Fruit fly (Drosophila melanogaster): ENCODE data around the gene CG5011.
A peak's percentile ranks its signal among the peaks of the same experiment; 100 is the strongest.

Gene CG5011

dm6 chr2L:1185642-1186497, 14.6 kb upstream of the CG5011 start, which contains the start of gene CG5001 (continued):
- TF ChIP-seq CG15696 (tag; optimal IDR thresholded peaks at IDR 0.05) (peak; percentile 62), CG1603 (tag; optimal IDR thresholded peaks at IDR 0.05) (peak; percentile 84), CG9797 (GFP tag; optimal IDR thresholded peaks at IDR 0.05) (no peak), repo (GFP tag; optimal IDR thresholded peaks at IDR 0.05) (no peak), slbo (GFP tag; IDR thresholded peaks at IDR 0.05) (peak; percentile 94), CG30020 (tag; optimal IDR thresholded peaks at IDR 0.05) (no peak), bbx (GFP tag; IDR thresholded peaks at IDR 0.05; ENCODE audit: partially characterized antibody) (no peak), CG9817 (tag; optimal IDR thresholded peaks at IDR 0.05) (peak; percentile 79), CG6254 (GFP tag; optimal IDR thresholded peaks at IDR 0.05) (peak; percentile 66), CG4707 (GFP tag; optimal IDR thresholded peaks at IDR 0.05) (peak; percentile 70), CG4282 (GFP tag; optimal IDR thresholded peaks at IDR 0.05) (no peak), tgo (GFP tag; IDR thresholded peaks at IDR 0.05) (peak; percentile 93), unpg (GFP tag; optimal IDR thresholded peaks at IDR 0.05) (peak; percentile 93), pnt (GFP tag; optimal IDR thresholded peaks at IDR 0.05) (peak; percentile 50), CG6791 (GFP tag; IDR thresholded peaks at IDR 0.05; ENCODE audit: partially characterized antibody) (no peak), CG14667 (GFP tag; IDR thresholded peaks at IDR 0.05) (peak; percentile 78), CG17385 (GFP tag; optimal IDR thresholded peaks at IDR 0.05) (peak; percentile 77), hbn (GFP tag; IDR thresholded peaks at IDR 0.05; ENCODE audit: partially characterized antibody) (no peak), CG9932 (GFP tag; IDR thresholded peaks at IDR 0.05) (peak; percentile 88), CG30403 (GFP tag; optimal IDR thresholded peaks at IDR 0.05) (peak; percentile 88), jigr1 (GFP tag; IDR thresholded peaks at IDR 0.05) (no peak), crol (GFP tag; IDR thresholded peaks at IDR 0.05) (peak; percentile 83), CG16815 (GFP tag; optimal IDR thresholded peaks at IDR 0.05) (peak; percentile 41), shn (GFP tag; optimal IDR thresholded peaks at IDR 0.05) (peak; percentile 53), sug (tag; optimal IDR thresholded peaks at IDR 0.05) (peak; percentile 85), Hey (tag; optimal IDR thresholded peaks at IDR 0.05) (no peak), btn (GFP tag; optimal IDR thresholded peaks at IDR 0.05) (peak; percentile 25), CG17829 (tag; optimal IDR thresholded peaks at IDR 0.05) (peak; percentile 91), wek (GFP tag; optimal IDR thresholded peaks at IDR 0.05) (no peak), Atf6 (GFP tag; IDR thresholded peaks at IDR 0.05) (peak; percentile 88), Ets65A (GFP tag) (peak; percentile 8), ro (GFP tag; IDR thresholded peaks at IDR 0.05) (peak; percentile 52), CG13296 (GFP tag; optimal IDR thresholded peaks at IDR 0.05) (peak; percentile 88), usp (GFP tag; optimal IDR thresholded peaks at IDR 0.05) (no peak), peb (GFP tag; IDR thresholded peaks at IDR 0.05) (peak; percentile 71), chn (GFP tag; optimal IDR thresholded peaks at IDR 0.05) (peak; percentile 67), Bteb2 (GFP tag; optimal IDR thresholded peaks at IDR 0.05) (peak; percentile 50), run (tag; optimal IDR thresholded peaks at IDR 0.05) (peak; percentile 92), vfl (GFP tag; optimal IDR thresholded peaks at IDR 0.05) (peak; percentile 47), klu (GFP tag; IDR thresholded peaks at IDR 0.05) (peak; percentile 82), CG10209 (GFP tag; optimal IDR thresholded peaks at IDR 0.05) (peak; percentile 76), Jarid2 (GFP tag; optimal IDR thresholded peaks at IDR 0.05) (peak; percentile 83), CG42726 (GFP tag; IDR thresholded peaks at IDR 0.05; ENCODE audit: partially characterized antibody) (no peak), chinmo (GFP tag; IDR thresholded peaks at IDR 0.05; ENCODE audit: partially characterized antibody) (peak; percentile 96), bsh (GFP tag; optimal IDR thresholded peaks at IDR 0.05) (peak; percentile 9 to 92), dysf (GFP tag; IDR thresholded peaks at IDR 0.05) (peak; percentile 91), Abd-B (GFP tag; optimal IDR thresholded peaks at IDR 0.05) (peak; percentile 58), knrl (GFP tag; IDR thresholded peaks at IDR 0.05; ENCODE audit: partially characterized antibody) (no peak), Oli (tag; optimal IDR thresholded peaks at IDR 0.05) (peak; percentile 83)

All from whole organism, embryonic.